Worm (Caenorhabditis elegans): ENCODE data around the gene F15G9.6.

ce11 chrX:9665944-9666343 lies 43.6 kb upstream of the F15G9.6 start:
- TF ChIP-seq snpc-4 (tag; optimal IDR thresholded peaks at IDR 0.05) (no peak), ama-1 (optimal IDR thresholded peaks at IDR 0.05) (no peak), nhr-67 (tag; optimal IDR thresholded peaks at IDR 0.05) (no peak), egl-5 (tag; optimal IDR thresholded peaks at IDR 0.05) (no peak), fkh-2 (tag; optimal IDR thresholded peaks at IDR 0.05) (no peak), ceh-9 (tag; optimal IDR thresholded peaks at IDR 0.05) (no peak), unc-62 (GFP tag; optimal IDR thresholded peaks at IDR 0.05) (no peak), fos-1 (tag; optimal IDR thresholded peaks at IDR 0.05) (no peak), pha-4 (tag; optimal IDR thresholded peaks at IDR 0.05) (no peak), pqm-1 (tag; optimal IDR thresholded peaks at IDR 0.05) (no peak), ZK546.5 (tag; optimal IDR thresholded peaks at IDR 0.05) (no peak)
